Fruit fly (Drosophila melanogaster) whole organism: ENCODE results near the gene sau.

ENCODE experiments used
- CG8478 ChIP-seq: fragments of >200 bp; optimal IDR thresholded peaks from 2 replicates; lab custom pipeline; 2018; ENCODE audit warnings: inconsistent platforms
- Dll ChIP-seq: fragments of >200 bp; optimal IDR thresholded peaks from 2 replicates; lab custom pipeline; 2017
- EcR ChIP-seq, 2 experiments: fragments of >200 bp; optimal IDR thresholded peaks; 2 replicates each; lab custom pipeline; 2017; ENCODE audit warnings: missing biosample characterization in 2 of 2, missing genetic modification characterization in 2 of 2, missing genetic modification reagents in 2 of 2
- pan ChIP-seq: fragments of >200 bp; optimal IDR thresholded peaks from 2 replicates; lab custom pipeline; 2017
- psq ChIP-seq: fragments of >200 bp; optimal IDR thresholded peaks from 2 replicates; lab custom pipeline; 2017
- usp ChIP-seq: fragments of >200 bp; optimal IDR thresholded peaks from 2 replicates; lab custom pipeline; 2017; ENCODE audit warnings: missing biosample characterization, missing genetic modification characterization, mixed read lengths

- TF ChIP-seq usp (no peak), pan (no peak), CG8478 (lab: Kevin White, UChicago) (peak; percentile 33), psq (lab: Kevin White, UChicago) (no peak), Dll (lab: Kevin White, UChicago) (peak; percentile 87), EcR (GFP tag; optimal IDR thresholded peaks at IDR 0.05; lab: Kevin White, UChicago) (peak; percentile 100)
Measured at dm6 chr2L:2196590-2197474, 29.3 kb upstream of the sau start.
